Fruit fly (Drosophila melanogaster) whole organism, embryonic: ENCODE measurements around the gene eco.

Source experiments
- B-H2 ChIP-seq: fragments of 200-800 bp; sonication (Bioruptor generic); optimal IDR thresholded peaks from 2 replicates; lab custom pipeline; 2018; ENCODE audit warnings: missing biosample characterization, mild to moderate bottlenecking, missing genetic modification characterization
- Bgb ChIP-seq: fragments of 200-800 bp; sonication (Bioruptor generic); IDR thresholded peaks from 2 replicates; pipeline ENCODE4 v1.3.6; 2022; ENCODE audit warnings: missing biosample characterization, missing genetic modification characterization; ENCODE audit not compliant: partially characterized antibody
- BtbVII ChIP-seq: fragments of 200-800 bp; sonication (Bioruptor generic); optimal IDR thresholded peaks from 3 replicates; lab custom pipeline; 2017; ENCODE audit warnings: missing biosample characterization, mild to moderate bottlenecking, missing genetic modification characterization
- CG10209 ChIP-seq: fragments of 200-800 bp; sonication (Bioruptor generic); optimal IDR thresholded peaks from 3 replicates; lab custom pipeline; 2017; ENCODE audit warnings: missing biosample characterization, mild to moderate bottlenecking, missing genetic modification characterization, missing genetic modification reagents
- CG10565 ChIP-seq: fragments of 200-800 bp; sonication (Bioruptor generic); optimal IDR thresholded peaks from 3 replicates; lab custom pipeline; 2016; ENCODE audit warnings: missing biosample characterization, mild to moderate bottlenecking, missing genetic modification characterization
- CG11560 ChIP-seq: fragments of 200-800 bp; sonication (Bioruptor generic); IDR thresholded peaks from 3 replicates; pipeline ENCODE4 v1.3.6; 2022; ENCODE audit warnings: missing biosample characterization, missing genetic modification characterization
- CG11696 ChIP-seq: fragments of 200-800 bp; sonication (Bioruptor generic); IDR thresholded peaks from 2 replicates; pipeline ENCODE4 v1.3.6; 2022; ENCODE audit warnings: missing biosample characterization, missing genetic modification characterization
- CG11723 ChIP-seq: fragments of 200-800 bp; sonication (Bioruptor generic); optimal IDR thresholded peaks from 2 replicates; lab custom pipeline; 2017; ENCODE audit warnings: missing biosample characterization, mild to moderate bottlenecking, missing genetic modification characterization
- CG1233 ChIP-seq: fragments of 200-800 bp; sonication (Bioruptor generic); optimal IDR thresholded peaks from 4 replicates; lab custom pipeline; 2018; ENCODE audit warnings: missing biosample characterization, mild to moderate bottlenecking, missing genetic modification characterization
- CG13123 ChIP-seq: fragments of 200-800 bp; sonication (Bioruptor generic); optimal IDR thresholded peaks from 2 replicates; lab custom pipeline; 2016; ENCODE audit warnings: missing biosample characterization, missing genetic modification characterization
- CG13287 ChIP-seq: fragments of 200-800 bp; sonication (Bioruptor generic); IDR thresholded peaks from 2 replicates; pipeline ENCODE4 v1.3.6; 2022; ENCODE audit warnings: missing biosample characterization, missing genetic modification characterization; ENCODE audit not compliant: partially characterized antibody
- CG14050 ChIP-seq: fragments of 200-800 bp; sonication (Bioruptor generic); IDR thresholded peaks from 3 replicates; pipeline ENCODE4 v1.3.6; 2022; ENCODE audit warnings: missing biosample characterization, missing genetic modification characterization
- CG14860 ChIP-seq: fragments of 200-800 bp; sonication (Bioruptor generic); IDR thresholded peaks from 3 replicates; pipeline ENCODE4 v1.3.6; 2022; ENCODE audit warnings: missing biosample characterization, missing genetic modification characterization; ENCODE audit not compliant: partially characterized antibody
- CG15514 ChIP-seq: fragments of 200-800 bp; sonication (Bioruptor generic); optimal IDR thresholded peaks from 3 replicates; lab custom pipeline; 2017; ENCODE audit warnings: missing biosample characterization, missing genetic modification characterization, mild to moderate bottlenecking, moderate library complexity, missing genetic modification reagents
- CG16815 ChIP-seq: fragments of 200-800 bp; sonication (Bioruptor generic); optimal IDR thresholded peaks from 3 replicates; lab custom pipeline; 2017; ENCODE audit warnings: missing biosample characterization, mild to moderate bottlenecking, missing genetic modification characterization
- CG17802 ChIP-seq: fragments of 200-800 bp; sonication (Bioruptor generic); optimal IDR thresholded peaks from 2 replicates; lab custom pipeline; 2018; ENCODE audit warnings: missing biosample characterization, mild to moderate bottlenecking, missing genetic modification characterization, moderate library complexity
- CG2129 ChIP-seq: fragments of 200-800 bp; sonication (Bioruptor generic); IDR thresholded peaks from 2 replicates; pipeline ENCODE4 v1.3.6; 2022; ENCODE audit warnings: missing biosample characterization, missing genetic modification characterization; ENCODE audit not compliant: partially characterized antibody
- CG33213 ChIP-seq: fragments of 200-800 bp; sonication (Bioruptor generic); optimal IDR thresholded peaks from 3 replicates; lab custom pipeline; 2016; ENCODE audit warnings: missing biosample characterization, missing genetic modification characterization
- CG34376 ChIP-seq: fragments of 200-800 bp; sonication (Bioruptor generic); optimal IDR thresholded peaks from 2 replicates; lab custom pipeline; 2018; ENCODE audit warnings: missing biosample characterization, mild to moderate bottlenecking, missing genetic modification characterization
- CG42726 ChIP-seq: fragments of 200-800 bp; sonication (Bioruptor generic); IDR thresholded peaks from 2 replicates; pipeline ENCODE4 v1.3.6; 2022; ENCODE audit warnings: missing biosample characterization, missing genetic modification characterization; ENCODE audit not compliant: partially characterized antibody
- CG4424 ChIP-seq: fragments of 200-800 bp; sonication (Bioruptor generic); optimal IDR thresholded peaks from 3 replicates; lab custom pipeline; 2016; ENCODE audit warnings: missing biosample characterization, missing genetic modification characterization
- CG5245 ChIP-seq: fragments of 200-800 bp; sonication (Bioruptor generic); optimal IDR thresholded peaks from 3 replicates; lab custom pipeline; 2016; ENCODE audit warnings: missing biosample characterization, missing genetic modification characterization
- CG6175 ChIP-seq: fragments of 200-800 bp; sonication (Bioruptor generic); IDR thresholded peaks from 3 replicates; pipeline ENCODE4 v1.3.6; 2022; ENCODE audit warnings: missing biosample characterization, missing genetic modification characterization
- CG6272 ChIP-seq: fragments of 200-800 bp; sonication (Bioruptor generic); IDR thresholded peaks from 2 replicates; pipeline ENCODE4 v1.3.6; 2022; ENCODE audit warnings: missing biosample characterization, missing genetic modification characterization
- CG6765 ChIP-seq: fragments of 200-800 bp; sonication (Bioruptor generic); optimal IDR thresholded peaks from 3 replicates; lab custom pipeline; 2017; ENCODE audit warnings: missing biosample characterization, mild to moderate bottlenecking, missing genetic modification characterization
- CG6854 ChIP-seq: fragments of 200-800 bp; sonication (Bioruptor generic); optimal IDR thresholded peaks from 3 replicates; lab custom pipeline; 2017; ENCODE audit warnings: missing biosample characterization, mild to moderate bottlenecking, missing genetic modification characterization
- CG7963 ChIP-seq: fragments of 200-800 bp; sonication (Bioruptor generic); IDR thresholded peaks from 3 replicates; pipeline ENCODE4 v1.3.6; 2022; ENCODE audit warnings: missing biosample characterization, missing genetic modification characterization; ENCODE audit not compliant: partially characterized antibody
- CG8924 ChIP-seq: fragments of 200-800 bp; optimal IDR thresholded peaks from 3 replicates; lab custom pipeline; 2019; ENCODE audit warnings: missing biosample characterization, mild to moderate bottlenecking, missing genetic modification characterization, moderate library complexity
- CG8944 ChIP-seq: fragments of 200-800 bp; sonication (Bioruptor generic); optimal IDR thresholded peaks from 3 replicates; lab custom pipeline; 2016; ENCODE audit warnings: missing biosample characterization, missing genetic modification characterization
- CG9932 ChIP-seq: fragments of 200-800 bp; sonication (Bioruptor generic); IDR thresholded peaks from 2 replicates; pipeline ENCODE4 v1.3.6; 2022; ENCODE audit warnings: missing biosample characterization, missing genetic modification characterization
- Dek ChIP-seq: fragments of 200-800 bp; sonication (Bioruptor generic); optimal IDR thresholded peaks from 3 replicates; lab custom pipeline; 2019; ENCODE audit warnings: missing biosample characterization, mild to moderate bottlenecking, missing genetic modification characterization, moderate library complexity
- Doc2 ChIP-seq: fragments of 200-800 bp; sonication (Bioruptor generic); IDR thresholded peaks from 2 replicates; pipeline ENCODE4 v1.3.6; 2022; ENCODE audit warnings: missing biosample characterization, missing genetic modification characterization
- Dp ChIP-seq: fragments of 200-800 bp; sonication (Bioruptor generic); optimal IDR thresholded peaks from 2 replicates; lab custom pipeline; 2018; ENCODE audit warnings: missing biosample characterization, mild to moderate bottlenecking, missing genetic modification characterization, moderate library complexity
- Hand ChIP-seq: fragments of 200-800 bp; sonication (Bioruptor generic); optimal IDR thresholded peaks from 2 replicates; lab custom pipeline; 2017; ENCODE audit warnings: mild to moderate bottlenecking, missing biosample characterization, missing genetic modification reagents, missing genetic modification characterization
- Meics ChIP-seq: fragments of 200-800 bp; sonication (Bioruptor generic); optimal IDR thresholded peaks from 2 replicates; lab custom pipeline; 2017; ENCODE audit warnings: missing biosample characterization, mild to moderate bottlenecking, missing genetic modification characterization
- Neu2 ChIP-seq: fragments of 200-800 bp; sonication (Bioruptor generic); optimal IDR thresholded peaks from 3 replicates; lab custom pipeline; 2016; ENCODE audit warnings: missing biosample characterization, missing genetic modification characterization, borderline replicate concordance
- Stat92E ChIP-seq, 3 experiments: fragments of >200 bp in 2 of 3; fragments of 200-800 bp in 1 of 3; sonication (Bioruptor generic) in 1 of 3; optimal IDR thresholded peaks; 2 replicates each; lab custom pipeline; 2017 to 2019; ENCODE audit warnings: missing biosample characterization in 3 of 3, missing genetic modification characterization in 3 of 3, mild to moderate bottlenecking in 1 of 3, moderate library complexity in 1 of 3
- aop ChIP-seq: fragments of 200-800 bp; sonication (Bioruptor generic); IDR thresholded peaks from 2 replicates; pipeline ENCODE4 v1.3.6; 2022; ENCODE audit warnings: missing biosample characterization, missing genetic modification characterization
- bab2 ChIP-seq: fragments of 200-800 bp; sonication (Bioruptor generic); optimal IDR thresholded peaks from 2 replicates; lab custom pipeline; 2016; ENCODE audit warnings: missing biosample characterization, missing genetic modification characterization
- btn ChIP-seq: fragments of 200-800 bp; sonication (Bioruptor generic); optimal IDR thresholded peaks from 2 replicates; lab custom pipeline; 2016; ENCODE audit warnings: missing biosample characterization, missing genetic modification characterization
- cas ChIP-seq: fragments of 200-800 bp; sonication (Bioruptor generic); IDR thresholded peaks from 2 replicates; pipeline ENCODE4 v1.3.6; 2022; ENCODE audit warnings: missing biosample characterization, missing genetic modification characterization
- chm ChIP-seq: fragments of 200-800 bp; sonication (Bioruptor generic); IDR thresholded peaks from 2 replicates; pipeline ENCODE4 v1.3.6; 2022; ENCODE audit warnings: missing biosample characterization, missing genetic modification characterization
- lab ChIP-seq: fragments of 200-800 bp; sonication (Bioruptor generic); optimal IDR thresholded peaks from 3 replicates; lab custom pipeline; 2017; ENCODE audit warnings: missing biosample characterization, missing genetic modification characterization, mild to moderate bottlenecking, moderate library complexity, missing genetic modification reagents
- pfk ChIP-seq: fragments of 200-800 bp; sonication (Bioruptor generic); optimal IDR thresholded peaks from 2 replicates; lab custom pipeline; 2018; ENCODE audit warnings: missing biosample characterization, mild to moderate bottlenecking, missing genetic modification characterization, moderate library complexity
- ro ChIP-seq: fragments of 200-800 bp; sonication (Bioruptor generic); IDR thresholded peaks from 2 replicates; pipeline ENCODE4 v1.3.6; 2022; ENCODE audit warnings: missing biosample characterization, missing genetic modification characterization
- salm ChIP-seq: fragments of 200-800 bp; sonication (Bioruptor generic); optimal IDR thresholded peaks from 2 replicates; lab custom pipeline; 2018; ENCODE audit warnings: missing biosample characterization, mild to moderate bottlenecking, missing genetic modification characterization
- scrt ChIP-seq: fragments of 200-800 bp; sonication (Bioruptor generic); optimal IDR thresholded peaks from 2 replicates; lab custom pipeline; 2018; ENCODE audit warnings: missing biosample characterization, mild to moderate bottlenecking, missing genetic modification characterization, moderate library complexity
- stc ChIP-seq: fragments of 200-800 bp; sonication (Bioruptor generic); IDR thresholded peaks from 2 replicates; pipeline ENCODE4 v1.3.6; 2022; ENCODE audit warnings: missing biosample characterization, missing genetic modification characterization

The eco gene

dm6 chr3L:7367798-7368678 is 28.9 kb upstream of the eco start (continued):
- TF ChIP-seq CG6854 (GFP tag; lab: Kevin White, UChicago), result no peak
- no peak for TF ChIP-seq CG7963 (GFP tag; lab: Robert Waterston, UW)
- no peak for TF ChIP-seq CG11723 (GFP tag; lab: Kevin White, UChicago)
- TF ChIP-seq stc, result 0 out of 2 replicates have a peak, but pooled peaks have one; percentile 38
- no peak for TF ChIP-seq CG11560 (tag; lab: Robert Waterston, UW)
- no peak for TF ChIP-seq Doc2 (GFP tag; lab: Robert Waterston, UW)
- TF ChIP-seq btn (GFP tag; lab: Kevin White, UChicago), result no peak
- TF ChIP-seq CG2129 (GFP tag; lab: Robert Waterston, UW), result no peak
- TF ChIP-seq CG17802, result no peak
- no peak for TF ChIP-seq Stat92E (GFP tag; optimal IDR thresholded peaks at IDR 0.05; lab: Kevin White, UChicago)
- no peak for TF ChIP-seq ro (GFP tag; lab: Robert Waterston, UW)
- no peak for TF ChIP-seq CG1233 (GFP tag; lab: Kevin White, UChicago)
- peak; percentile 42 for TF ChIP-seq CG8924 (tag; lab: Kevin White, UChicago)
- TF ChIP-seq CG8944 (GFP tag; lab: Kevin White, UChicago), result peak; percentile 6
- no peak for TF ChIP-seq cas (GFP tag; lab: Robert Waterston, UW)
- no peak; the same call in 1 of the 2 replicates for TF ChIP-seq Bgb
- TF ChIP-seq CG6272, result no peak
- TF ChIP-seq BtbVII (GFP tag; lab: Kevin White, UChicago), result no peak
- TF ChIP-seq salm (tag; lab: Kevin White, UChicago), result no peak
- peak; percentile 34 for TF ChIP-seq CG15514 (GFP tag; lab: Kevin White, UChicago)
- TF ChIP-seq aop (GFP tag; lab: Robert Waterston, UW), result no peak
- no peak for TF ChIP-seq CG9932 (GFP tag; lab: Robert Waterston, UW)
- TF ChIP-seq Dek (tag; lab: Kevin White, UChicago), result peak; percentile 5
- TF ChIP-seq CG6765 (GFP tag; lab: Kevin White, UChicago), result no peak
- TF ChIP-seq CG42726 (GFP tag; lab: Robert Waterston, UW), result no peak
- no peak for TF ChIP-seq CG33213 (GFP tag; lab: Kevin White, UChicago)
- no peak for TF ChIP-seq CG5245
- no peak for TF ChIP-seq CG14860 (GFP tag; lab: Robert Waterston, UW)
- no peak for TF ChIP-seq CG11696 (GFP tag; lab: Robert Waterston, UW)
- TF ChIP-seq Dp (GFP tag; lab: Kevin White, UChicago), result no peak
- no peak for TF ChIP-seq B-H2 (GFP tag; lab: Kevin White, UChicago)
- peak; percentile 50 for TF ChIP-seq Meics
- TF ChIP-seq bab2 (GFP tag; lab: Kevin White, UChicago), result peak; percentile 3
- peak; percentile 35 for TF ChIP-seq CG10209 (GFP tag; lab: Kevin White, UChicago)
- TF ChIP-seq CG34376 (GFP tag; lab: Kevin White, UChicago), result peak; percentile 80
- TF ChIP-seq pfk (GFP tag; lab: Kevin White, UChicago), result no peak
- TF ChIP-seq lab (GFP tag; lab: Kevin White, UChicago), result no peak
- TF ChIP-seq CG13123, result no peak
- no peak for TF ChIP-seq scrt (GFP tag; lab: Kevin White, UChicago)
- no peak for TF ChIP-seq CG16815 (GFP tag; lab: Kevin White, UChicago)
- peak; percentile 46 for TF ChIP-seq CG4424 (GFP tag; lab: Kevin White, UChicago)
- TF ChIP-seq Hand, result no peak
- TF ChIP-seq CG13287 (GFP tag; lab: Robert Waterston, UW), result 0 out of 2 replicates have a peak, but pooled peaks have one; percentile 17
- no peak for TF ChIP-seq CG6175 (GFP tag; lab: Robert Waterston, UW)
- TF ChIP-seq CG14050 (GFP tag; lab: Robert Waterston, UW), result peak; percentile 53; the same call in 2 of the 3 replicates
- TF ChIP-seq CG10565 (GFP tag; lab: Kevin White, UChicago), result no peak
- TF ChIP-seq Neu2 (GFP tag; lab: Kevin White, UChicago), result no peak
- TF ChIP-seq chm (GFP tag; lab: Robert Waterston, UW), result 0 out of 2 replicates have a peak, but pooled peaks have one; percentile 8
